Fruit fly (Drosophila melanogaster): ENCODE measurements around the gene CG13838.

DNA sequence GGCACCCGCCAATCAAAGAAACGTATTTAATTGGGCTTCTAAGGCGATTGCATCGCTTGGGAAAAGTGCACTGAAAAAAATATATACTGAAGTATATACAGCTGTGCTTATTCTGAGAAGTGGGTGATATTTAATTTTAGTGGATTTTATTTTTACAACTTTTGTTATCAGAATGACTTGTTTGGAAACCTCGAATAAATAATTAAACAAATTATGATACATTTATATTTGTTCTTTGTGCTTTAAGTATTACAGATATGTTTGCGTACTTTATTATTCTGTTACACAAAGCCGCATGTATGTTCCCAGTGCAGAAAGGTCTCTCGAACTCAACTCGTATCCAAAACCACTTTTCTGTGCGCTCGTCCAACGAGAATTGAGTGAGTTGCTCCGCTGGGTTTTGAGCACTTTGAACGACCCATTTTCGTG is 6.7 kb downstream of the CG13838 start:
- TF ChIP-seq achi (GFP tag; optimal IDR thresholded peaks at IDR 0.05) (peak; percentile 89), Hr38 (GFP tag; optimal IDR thresholded peaks at IDR 0.05) (no peak), vri (GFP tag; optimal IDR thresholded peaks at IDR 0.05) (peak; percentile 63), CG8632 (GFP tag; optimal IDR thresholded peaks at IDR 0.05) (peak; percentile 85), Ets96B (tag; optimal IDR thresholded peaks at IDR 0.05) (peak; percentile 83), Blimp-1 (GFP tag; optimal IDR thresholded peaks at IDR 0.05) (peak; percentile 72), OdsH (GFP tag; optimal IDR thresholded peaks at IDR 0.05) (peak; percentile 89), CG11762 (GFP tag; optimal IDR thresholded peaks at IDR 0.05; ENCODE audit: insufficient read depth) (peak; percentile 79)
